Worm (Caenorhabditis elegans): ENCODE results near the gene ncr-2.

ce11 chrIII:8286824-8287223 is 28.7 kb downstream of the ncr-2 start:
- TF ChIP-seq lin-32 (GFP tag; optimal IDR thresholded peaks at IDR 0.05) (no peak), ceh-83 (GFP tag; optimal IDR thresholded peaks at IDR 0.05) (no peak), ztf-11 (tag; optimal IDR thresholded peaks at IDR 0.05) (no peak), blmp-1 (tag; optimal IDR thresholded peaks at IDR 0.05) (no peak), lsy-2 (tag; optimal IDR thresholded peaks at IDR 0.05) (no peak), nhr-76 (tag; optimal IDR thresholded peaks at IDR 0.05) (no peak), sem-2 (GFP tag; optimal IDR thresholded peaks at IDR 0.05) (no peak), unc-62 (GFP tag; optimal IDR thresholded peaks at IDR 0.05) (no peak), mab-5 (tag; optimal IDR thresholded peaks at IDR 0.05) (no peak)
